Worm (Caenorhabditis elegans): ENCODE measurements around the gene tomm-7.
A peak's percentile ranks its signal among the peaks of the same experiment; 100 is the strongest.

tomm-7 gene

ce11 chrIII:7832473-7832872, 26.9 kb upstream of the tomm-7 start:
- TF ChIP-seq C04F5.9 (tag; optimal IDR thresholded peaks at IDR 0.05) (no peak), pax-3 (tag; optimal IDR thresholded peaks at IDR 0.05) (peak; percentile 65), sox-4 (tag; optimal IDR thresholded peaks at IDR 0.05) (peak; percentile 38), dsc-1 (tag; optimal IDR thresholded peaks at IDR 0.05) (peak; percentile 96), nhr-85 (tag) (no peak), fkh-8 (tag; optimal IDR thresholded peaks at IDR 0.05) (peak; percentile 3)

- peak; percentile 28 for TF ChIP-seq egl-13 (tag; optimal IDR thresholded peaks at IDR 0.05)
- TF ChIP-seq skn-1 (tag; optimal IDR thresholded peaks at IDR 0.05), result no peak
- TF ChIP-seq snu-23 (GFP tag; optimal IDR thresholded peaks at IDR 0.05), result no peak
- peak; percentile 25 for TF ChIP-seq fkh-4 (tag; optimal IDR thresholded peaks at IDR 0.05; ENCODE audit: borderline replicate concordance)
- peak; percentile 62 for TF ChIP-seq pax-3 (tag; optimal IDR thresholded peaks at IDR 0.05)
- TF ChIP-seq sox-4 (tag; optimal IDR thresholded peaks at IDR 0.05), result peak; percentile 53
- TF ChIP-seq fkh-8 (tag; optimal IDR thresholded peaks at IDR 0.05), result peak; percentile 32
- TF ChIP-seq unc-30 (tag; optimal IDR thresholded peaks at IDR 0.05), result no peak
- peak; percentile 35 for TF ChIP-seq nhr-71 (tag; optimal IDR thresholded peaks at IDR 0.05)
- TF ChIP-seq elt-2 (tag; optimal IDR thresholded peaks at IDR 0.05), result no peak
- peak; percentile 20 for TF ChIP-seq nhr-47 (tag; optimal IDR thresholded peaks at IDR 0.05)
- no peak for TF ChIP-seq mef-2 (tag; optimal IDR thresholded peaks at IDR 0.05)
- TF ChIP-seq dsc-1 (tag; optimal IDR thresholded peaks at IDR 0.05), result peak; percentile 99
Measured at ce11 chrIII:7834848-7835247, 24.6 kb upstream of the tomm-7 start.

ce11 chrIII:7835684-7836083, 23.7 kb upstream of the tomm-7 start:
- no peak for TF ChIP-seq mab-9 (GFP tag; IDR thresholded peaks at IDR 0.05)
- no peak for TF ChIP-seq aha-1 (tag; optimal IDR thresholded peaks at IDR 0.05)
- peak; percentile 93 for TF ChIP-seq dsc-1 (tag; optimal IDR thresholded peaks at IDR 0.05)
- TF ChIP-seq pax-3 (tag; optimal IDR thresholded peaks at IDR 0.05), result peak; percentile 49
- no peak for TF ChIP-seq lir-3 (tag; optimal IDR thresholded peaks at IDR 0.05; ENCODE audit: poor library complexity)
- TF ChIP-seq fkh-8 (tag; optimal IDR thresholded peaks at IDR 0.05), result peak; percentile 23

- TF ChIP-seq vab-15 (tag; optimal IDR thresholded peaks at IDR 0.05) (no peak), zag-1 (tag; optimal IDR thresholded peaks at IDR 0.05) (no peak), Y116A8C.19 (tag; optimal IDR thresholded peaks at IDR 0.05; ENCODE audit: borderline replicate concordance) (no peak), mep-1 (tag; optimal IDR thresholded peaks at IDR 0.05) (no peak), hlh-4 (tag; optimal IDR thresholded peaks at IDR 0.05) (no peak), nhr-84 (tag; optimal IDR thresholded peaks at IDR 0.05) (no peak), dpl-1 (GFP tag; optimal IDR thresholded peaks at IDR 0.05) (no peak), nhr-47 (tag; optimal IDR thresholded peaks at IDR 0.05) (peak; percentile 32), ceh-82 (tag; optimal IDR thresholded peaks at IDR 0.05) (no peak), elt-2 (tag; optimal IDR thresholded peaks at IDR 0.05) (no peak), ceh-63 (GFP tag; optimal IDR thresholded peaks at IDR 0.05) (no peak), ets-5 (GFP tag; IDR thresholded peaks at IDR 0.05) (no peak), unc-98 (GFP tag; IDR thresholded peaks at IDR 0.05) (no peak), ceh-88 (GFP tag; IDR thresholded peaks at IDR 0.05) (no peak), nhr-28 (tag; optimal IDR thresholded peaks at IDR 0.05) (no peak), alr-1 (tag; optimal IDR thresholded peaks at IDR 0.05; ENCODE audit: borderline replicate concordance) (no peak), pax-3 (tag; optimal IDR thresholded peaks at IDR 0.05) (peak; percentile 77), tbx-2 (tag; optimal IDR thresholded peaks at IDR 0.05) (no peak), fkh-8 (tag; optimal IDR thresholded peaks at IDR 0.05) (peak; percentile 20), nhr-20 (tag; optimal IDR thresholded peaks at IDR 0.05) (no peak), pag-3 (tag; optimal IDR thresholded peaks at IDR 0.05; ENCODE audit: borderline replicate concordance, insufficient read depth) (no peak), swsn-7 (tag; optimal IDR thresholded peaks at IDR 0.05) (no peak), mef-2 (tag; optimal IDR thresholded peaks at IDR 0.05) (no peak), blmp-1 (tag; optimal IDR thresholded peaks at IDR 0.05) (no peak), ceh-90 (tag; optimal IDR thresholded peaks at IDR 0.05) (no peak), lin-15B (tag; optimal IDR thresholded peaks at IDR 0.05) (no peak), unc-30 (tag; optimal IDR thresholded peaks at IDR 0.05) (no peak), skn-1 (tag; optimal IDR thresholded peaks at IDR 0.05) (no peak), tlp-1 (tag; optimal IDR thresholded peaks at IDR 0.05) (no peak), mdl-1 (tag; optimal IDR thresholded peaks at IDR 0.05) (no peak), lin-39 (tag; optimal IDR thresholded peaks at IDR 0.05) (no peak), mab-9 (GFP tag; IDR thresholded peaks at IDR 0.05) (no peak), nhr-11 (tag; optimal IDR thresholded peaks at IDR 0.05) (no peak), hlh-17 (GFP tag; optimal IDR thresholded peaks at IDR 0.05; ENCODE audit: borderline replicate concordance) (no peak), irx-1 (tag; optimal IDR thresholded peaks at IDR 0.05) (no peak), sptf-1 (tag; optimal IDR thresholded peaks at IDR 0.05) (no peak)
Measured at ce11 chrIII:7837567-7837966, 21.8 kb upstream of the tomm-7 start.
